ENCODE assay signal across 3 worm cellular contexts in genomic region chrII:9501955-9502354, ce11.
TF ChIP-seq lines count a peak whose summit lies in the region.

No protein-coding gene starts in this region.

TF ChIP-seq in whole organism, L2 larva, 48 proteins besides CTCF, POLR2A, EP300 and RAD21 (continued from another document):
- TF ChIP-seq C34F6.9 (tag; optimal IDR thresholded peaks at IDR 0.05; lab: Kevin White, UChicago), result no peak

TF ChIP-seq in whole organism, L4 larva, 104 proteins besides CTCF, POLR2A, EP300 and RAD21 (continued from another document):
- TF ChIP-seq mdt-29 (GFP tag; IDR thresholded peaks at IDR 0.05; lab: Robert Waterston, UW), result peak; percentile 61; the same call in 1 of the 2 replicates
- peak; percentile 87 for TF ChIP-seq hlh-11 (tag; optimal IDR thresholded peaks at IDR 0.05; lab: Kevin White, UChicago)
- peak; percentile 12 for TF ChIP-seq T20F7.1 (GFP tag; optimal IDR thresholded peaks at IDR 0.05; lab: Kevin White, UChicago)
- TF ChIP-seq nhr-77 (tag; optimal IDR thresholded peaks at IDR 0.05; lab: Kevin White, UChicago), result peak; percentile 68

TF ChIP-seq in whole organism, young adult, 124 proteins besides CTCF, POLR2A, EP300 and RAD21 (continued from another document):
- TF ChIP-seq lin-40 (tag; optimal IDR thresholded peaks at IDR 0.05; lab: Kevin White, UChicago) (no peak), F52B5.7 (tag; optimal IDR thresholded peaks at IDR 0.05; lab: Kevin White, UChicago) (no peak), ztf-22 (GFP tag; optimal IDR thresholded peaks at IDR 0.05; lab: Kevin White, UChicago) (peak; percentile 69), Y67H2A.10 (GFP tag; conservative IDR thresholded peaks at IDR 0.05; lab: Robert Waterston, UW) (no peak), B0336.3 (GFP tag; IDR thresholded peaks at IDR 0.05; lab: Robert Waterston, UW) (no peak), let-607 (tag; optimal IDR thresholded peaks at IDR 0.05; lab: Kevin White, UChicago) (peak in 1 of 2 experiments; percentile 32), F39B2.1 (GFP tag; IDR thresholded peaks at IDR 0.05; lab: Robert Waterston, UW) (no peak), him-1 (tag; optimal IDR thresholded peaks at IDR 0.05; lab: Kevin White, UChicago) (no peak), aptf-2 (GFP tag; conservative IDR thresholded peaks at IDR 0.05; lab: Robert Waterston, UW) (no peak), ZK185.1 (tag; optimal IDR thresholded peaks at IDR 0.05; lab: Kevin White, UChicago; ENCODE audit: poor library complexity, severe bottlenecking) (no peak), ztf-6 (GFP tag; IDR thresholded peaks at IDR 0.05; lab: Robert Waterston, UW) (no peak), madf-8 (GFP tag; conservative IDR thresholded peaks at IDR 0.05; lab: Robert Waterston, UW) (no peak), madf-10 (tag; optimal IDR thresholded peaks at IDR 0.05; lab: Kevin White, UChicago) (no peak), gei-17 (GFP tag; optimal IDR thresholded peaks at IDR 0.05; lab: Kevin White, UChicago) (no peak), pha-4 (tag; optimal IDR thresholded peaks at IDR 0.05; lab: Kevin White, UChicago) (no peak), lsl-1 (GFP tag; optimal IDR thresholded peaks at IDR 0.05; lab: Kevin White, UChicago) (no peak), sdz-38 (tag; optimal IDR thresholded peaks at IDR 0.05; lab: Kevin White, UChicago) (no peak), hlh-26 (GFP tag; conservative IDR thresholded peaks at IDR 0.05; lab: Robert Waterston, UW) (no peak), tlf-1 (GFP tag; optimal IDR thresholded peaks at IDR 0.05; lab: Kevin White, UChicago) (peak; percentile 71), nfyb-1 (GFP tag; IDR thresholded peaks at IDR 0.05; lab: Robert Waterston, UW) (0 out of 2 replicates have a peak, but pooled peaks have one; percentile 7), ceh-27 (GFP tag; optimal IDR thresholded peaks at IDR 0.05; lab: Kevin White, UChicago) (no peak), tbp1 (GFP tag; optimal IDR thresholded peaks at IDR 0.05; lab: Kevin White, UChicago) (peak; percentile 27), Y79H2A.3 (GFP tag; conservative IDR thresholded peaks at IDR 0.05; lab: Robert Waterston, UW) (no peak), F10E7.11 (tag; optimal IDR thresholded peaks at IDR 0.05; lab: Kevin White, UChicago) (no peak), Y95B8A.8 (GFP tag; IDR thresholded peaks at IDR 0.05; lab: Robert Waterston, UW) (no peak), ztf-28 (GFP tag; IDR thresholded peaks at IDR 0.05; lab: Robert Waterston, UW) (no peak), mxl-1 (tag; optimal IDR thresholded peaks at IDR 0.05; lab: Kevin White, UChicago) (no peak), die-1 (tag; optimal IDR thresholded peaks at IDR 0.05; lab: Kevin White, UChicago) (no peak), snpc-3.4 (tag; optimal IDR thresholded peaks at IDR 0.05; lab: Kevin White, UChicago) (no peak), nhr-179 (tag; optimal IDR thresholded peaks at IDR 0.05; lab: Kevin White, UChicago) (no peak), ets-4 (GFP tag; optimal IDR thresholded peaks at IDR 0.05; lab: Kevin White, UChicago) (no peak), sea-2 (GFP tag; IDR thresholded peaks at IDR 0.05; lab: Robert Waterston, UW) (no peak), aptf-3 (GFP tag; IDR thresholded peaks at IDR 0.05; lab: Robert Waterston, UW) (no peak), atf-7 (tag; optimal IDR thresholded peaks at IDR 0.05; lab: Kevin White, UChicago) (peak; percentile 18), nhr-120 (GFP tag; IDR thresholded peaks at IDR 0.05; lab: Robert Waterston, UW) (no peak), egl-18 (GFP tag; IDR thresholded peaks at IDR 0.05; lab: Robert Waterston, UW) (no peak), sptf-2 (GFP tag; optimal IDR thresholded peaks at IDR 0.05; lab: Kevin White, UChicago) (no peak), bed-2 (GFP tag; IDR thresholded peaks at IDR 0.05; lab: Robert Waterston, UW) (no peak), ceh-40 (GFP tag; IDR thresholded peaks at IDR 0.05; lab: Robert Waterston, UW) (no peak), nhr-80 (tag; optimal IDR thresholded peaks at IDR 0.05; lab: Kevin White, UChicago) (peak; percentile 90), T07F8.4 (tag; optimal IDR thresholded peaks at IDR 0.05; lab: Kevin White, UChicago) (no peak), attf-3 (GFP tag; conservative IDR thresholded peaks at IDR 0.05; lab: Robert Waterston, UW) (no peak), madf-6 (GFP tag; IDR thresholded peaks at IDR 0.05; lab: Robert Waterston, UW) (no peak), snpc-1.1 (tag; optimal IDR thresholded peaks at IDR 0.05; lab: Kevin White, UChicago; ENCODE audit: insufficient read depth) (no peak), attf-5 (GFP tag; optimal IDR thresholded peaks at IDR 0.05; lab: Kevin White, UChicago) (peak; percentile 40), unc-62 (GFP tag; optimal IDR thresholded peaks at IDR 0.05; lab: Kevin White, UChicago) (peak; percentile 46), dpff-1 (tag; optimal IDR thresholded peaks at IDR 0.05; lab: Kevin White, UChicago) (no peak), rpc-1 (optimal IDR thresholded peaks at IDR 0.05; lab: Kevin White, UChicago) (no peak), rpc-1 (tag; optimal IDR thresholded peaks at IDR 0.05; lab: Kevin White, UChicago) (no peak), ceh-100 (GFP tag; IDR thresholded peaks at IDR 0.05; lab: Robert Waterston, UW) (no peak), nfya-2 (GFP tag; IDR thresholded peaks at IDR 0.05; lab: Robert Waterston, UW) (no peak), egl-44 (GFP tag; IDR thresholded peaks at IDR 0.05; lab: Robert Waterston, UW) (peak; percentile 57; the same call in 1 of the 2 replicates), egrh-3 (GFP tag; IDR thresholded peaks at IDR 0.05; lab: Robert Waterston, UW) (no peak), F55B11.4 (tag; optimal IDR thresholded peaks at IDR 0.05; lab: Kevin White, UChicago; ENCODE audit: borderline replicate concordance, insufficient read depth) (no peak), T26A5.8 (tag; optimal IDR thresholded peaks at IDR 0.05; lab: Kevin White, UChicago) (no peak), C06A6.2 (GFP tag; conservative IDR thresholded peaks at IDR 0.05; lab: Robert Waterston, UW) (0 out of 2 replicates have a peak, but pooled peaks have one; percentile 49), ztf-18 (tag; optimal IDR thresholded peaks at IDR 0.05; lab: Kevin White, UChicago) (no peak), lag-1 (GFP tag; IDR thresholded peaks at IDR 0.05; lab: Robert Waterston, UW) (no peak), ekl-4 (GFP tag; IDR thresholded peaks at IDR 0.05; lab: Robert Waterston, UW) (no peak)
